Worm (Caenorhabditis elegans) whole organism, midembryonic: ENCODE measurements around the gene C06B3.6.

Experiments
- T22C8.4 ChIP-seq: fragments of 200-800 bp; sonication (Bioruptor generic); IDR thresholded peaks from 2 replicates; pipeline ENCODE4 v1.3.6; 2022; ENCODE audit warnings: missing genetic modification characterization, missing compliant biosample characterization
- cog-1 ChIP-seq: sonication (generic microtip); optimal IDR thresholded peaks from 2 replicates; lab custom pipeline; 2016; ENCODE audit warnings: missing genetic modification characterization, missing compliant biosample characterization
- flt-1 ChIP-seq: fragments of 200-800 bp; sonication (Bioruptor generic); IDR thresholded peaks from 2 replicates; pipeline ENCODE4 v1.3.6; 2022; ENCODE audit warnings: missing genetic modification characterization, missing compliant biosample characterization
- klf-2 ChIP-seq: fragments of 200-800 bp; sonication (Bioruptor generic); conservative IDR thresholded peaks from 2 replicates; pipeline ENCODE4 v1.3.6; 2022; ENCODE audit warnings: missing genetic modification reagents, missing genetic modification characterization, missing compliant biosample characterization
- med-1 ChIP-seq: sonication (generic microtip); optimal IDR thresholded peaks from 2 replicates; lab custom pipeline; 2017; ENCODE audit warnings: missing genetic modification characterization, mild to moderate bottlenecking, missing compliant biosample characterization, antibody characterized with exemption, missing genetic modification reagents; ENCODE audit not compliant: insufficient read depth
- ref-1 ChIP-seq: fragments of 200-800 bp; sonication (Bioruptor generic); conservative IDR thresholded peaks from 2 replicates; pipeline ENCODE4 v1.3.6; 2022; ENCODE audit warnings: missing genetic modification reagents, missing genetic modification characterization, missing compliant biosample characterization
- tab-1 ChIP-seq: fragments of 200-800 bp; sonication (Bioruptor generic); IDR thresholded peaks from 2 replicates; pipeline ENCODE4 v1.3.6; 2022; ENCODE audit warnings: missing genetic modification characterization, missing compliant biosample characterization
- ztf-23 ChIP-seq: fragments of 200-800 bp; sonication (Bioruptor generic); IDR thresholded peaks from 2 replicates; pipeline ENCODE4 v1.3.6; 2022; ENCODE audit warnings: missing genetic modification reagents, missing genetic modification characterization, missing compliant biosample characterization
- ztf-29 ChIP-seq: fragments of 200-800 bp; sonication (Bioruptor generic); IDR thresholded peaks from 2 replicates; pipeline ENCODE4 v1.3.6; 2022; ENCODE audit warnings: missing genetic modification reagents, missing genetic modification characterization, missing compliant biosample characterization

Gene C06B3.6

DNA sequence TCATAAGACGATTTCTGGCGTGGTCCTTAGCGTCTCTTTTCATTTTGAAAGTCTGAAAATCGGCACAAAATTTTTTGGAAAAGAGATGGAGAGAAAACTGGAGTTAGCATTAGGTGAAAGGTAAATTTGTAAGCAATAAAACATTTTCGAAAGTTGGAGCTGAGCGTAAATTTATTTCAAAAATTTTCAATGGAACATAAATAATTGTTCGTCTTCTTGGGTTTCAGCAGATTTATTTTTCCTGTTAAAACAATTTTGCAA is at the start of gene C06B3.6:
Gene C06B3.6 (minus strand): TSS at position 52 of the 261 bp plus-strand sequence.
- TF ChIP-seq flt-1 (no peak), cog-1 (no peak), klf-2 (GFP tag; lab: Robert Waterston, UW) (no peak)

DNA sequence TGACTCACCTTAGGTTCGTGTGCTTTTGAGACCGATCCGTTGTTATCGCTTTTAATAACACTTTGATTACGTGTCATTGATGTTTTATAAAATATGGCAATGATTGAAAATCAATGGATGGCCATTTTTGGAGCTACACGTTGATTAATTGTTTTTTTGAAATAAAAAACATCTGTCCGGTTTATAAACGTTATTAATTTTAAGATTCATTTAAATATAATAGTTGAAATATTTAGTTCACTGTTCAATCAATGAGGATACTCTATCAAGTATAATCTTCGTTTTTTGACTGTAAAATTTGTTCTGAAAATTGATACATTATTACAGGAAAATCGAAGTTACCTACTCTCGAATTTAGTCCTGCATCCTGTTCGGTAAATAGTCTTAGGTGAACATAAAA is 49.5 kb upstream of the C06B3.6 start, which contains the start of gene R10D12.10:
Gene R10D12.10 (minus strand): TSS at position 101 of the 400 bp plus-strand sequence.
- no peak for TF ChIP-seq med-1 (GFP tag; lab: Kevin White, UChicago)

DNA sequence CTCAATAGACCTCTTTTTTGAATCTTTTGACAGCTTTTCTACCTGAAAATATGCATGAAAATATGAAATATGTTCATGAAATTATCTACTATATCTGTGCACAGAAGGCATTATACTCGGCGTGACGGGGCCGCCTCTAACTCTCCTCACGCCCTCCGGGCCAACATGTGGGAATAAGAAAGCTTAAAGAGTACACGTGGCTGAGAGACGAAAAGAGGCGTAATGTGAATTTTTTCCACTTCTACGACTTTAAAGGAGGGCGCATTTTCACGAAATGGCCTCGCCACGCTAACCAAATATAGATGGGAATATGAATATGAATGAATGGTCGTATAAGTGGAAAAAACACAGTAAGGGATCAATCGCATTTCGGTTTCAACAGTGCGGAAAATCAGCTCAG is 48.9 kb upstream of the C06B3.6 start:
- TF ChIP-seq tab-1 (no peak), ztf-29 (GFP tag; lab: Robert Waterston, UW) (no peak), klf-2 (GFP tag; lab: Robert Waterston, UW) (no peak), T22C8.4 (GFP tag; lab: Robert Waterston, UW) (no peak), flt-1 (no peak), ref-1 (no peak), med-1 (GFP tag; lab: Kevin White, UChicago) (no peak), ztf-23 (GFP tag; lab: Robert Waterston, UW) (no peak), cog-1 (no peak)

DNA sequence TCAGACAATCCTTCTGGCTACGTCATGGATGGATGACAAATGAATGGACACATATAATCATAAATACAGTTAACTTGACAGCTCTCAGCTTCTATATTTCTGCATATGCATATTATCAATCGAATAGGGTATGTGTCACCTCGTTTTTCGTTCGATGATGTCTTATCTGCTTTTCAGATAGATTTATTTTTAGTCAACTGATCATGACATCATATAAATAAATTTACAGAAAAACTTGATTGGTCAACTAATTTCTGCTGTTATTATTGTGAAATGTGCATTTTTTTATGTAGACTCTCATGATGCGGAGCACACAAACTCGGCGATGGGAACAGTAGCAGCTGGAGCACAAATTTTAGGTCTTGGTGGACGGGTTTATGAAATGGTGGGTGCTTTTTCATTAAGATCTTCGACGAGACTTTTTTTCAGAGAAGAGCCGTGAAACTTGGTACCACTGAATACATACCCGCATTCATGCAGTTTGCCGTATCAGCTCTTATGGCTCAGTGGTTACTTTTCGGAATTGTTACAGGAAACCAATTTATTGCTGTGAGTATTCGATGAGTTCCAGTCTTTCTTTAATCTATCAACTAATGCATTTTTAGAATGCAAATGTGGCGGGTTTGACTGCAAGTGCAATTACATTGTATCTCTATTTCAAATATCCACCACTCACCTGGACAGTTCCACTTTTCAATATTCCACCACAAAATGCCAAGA is 46.8 kb upstream of the C06B3.6 start:
- TF ChIP-seq med-1 (GFP tag; lab: Kevin White, UChicago) (no peak), ztf-29 (GFP tag; lab: Robert Waterston, UW) (no peak), klf-2 (GFP tag; lab: Robert Waterston, UW) (no peak), ref-1 (no peak), cog-1 (no peak), tab-1 (no peak), flt-1 (no peak)

DNA sequence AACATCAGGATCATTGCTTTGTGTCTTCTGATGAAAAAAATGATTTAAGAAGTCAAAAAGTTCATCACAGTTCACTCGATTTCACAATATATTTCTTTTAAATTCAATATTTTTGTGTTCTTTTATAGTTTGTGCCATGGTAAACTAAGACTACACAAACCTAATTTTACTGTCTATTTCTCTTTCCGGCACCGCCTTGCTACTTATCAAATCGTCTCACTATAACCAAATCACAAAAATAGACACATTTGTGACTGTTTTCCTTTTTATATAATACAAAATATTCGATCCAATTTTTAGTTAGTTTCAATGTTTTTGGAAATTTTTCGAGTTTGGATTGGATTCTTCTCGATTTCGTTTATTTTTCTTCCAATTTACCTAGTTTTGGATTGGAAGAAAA is 45.3 kb upstream of the C06B3.6 start, which contains the start of gene swt-6:
Gene swt-6 (plus strand): TSS at position 301 of the 400 bp plus-strand sequence.
- TF ChIP-seq ref-1 = no peak
- TF ChIP-seq cog-1 = no peak
- no peak for TF ChIP-seq klf-2 (GFP tag; lab: Robert Waterston, UW)
- no peak for TF ChIP-seq med-1 (GFP tag; lab: Kevin White, UChicago)
- TF ChIP-seq tab-1 = no peak
- no peak for TF ChIP-seq ztf-29 (GFP tag; lab: Robert Waterston, UW)
- TF ChIP-seq flt-1 = no peak

DNA sequence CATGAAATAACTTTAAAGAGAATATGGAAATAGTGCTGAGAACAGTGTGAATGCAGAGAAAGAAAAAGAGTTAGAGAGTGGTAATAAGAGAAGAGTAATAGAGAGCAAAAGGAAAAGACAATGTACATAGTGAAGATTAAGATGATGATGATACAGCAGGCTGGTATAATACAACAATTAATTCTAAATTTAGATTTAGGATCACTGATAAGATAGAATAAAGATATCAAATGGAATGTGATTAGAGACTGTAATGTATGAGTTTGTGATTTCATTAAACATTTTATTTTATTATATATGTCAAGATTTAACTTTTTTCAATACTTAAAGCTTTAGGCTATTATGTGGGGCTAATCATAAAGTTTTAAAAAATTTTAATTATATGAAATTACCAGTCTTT is 44.4 kb upstream of the C06B3.6 start, which contains the start of gene R10D12.8:
Gene R10D12.8 (minus strand): TSS at position 101 of the 400 bp plus-strand sequence.
- no peak for TF ChIP-seq flt-1
- no peak for TF ChIP-seq med-1 (GFP tag; lab: Kevin White, UChicago)
- no peak for TF ChIP-seq ztf-23 (GFP tag; lab: Robert Waterston, UW)
- TF ChIP-seq klf-2 (GFP tag; lab: Robert Waterston, UW) = no peak
- TF ChIP-seq ztf-29 (GFP tag; lab: Robert Waterston, UW) = no peak
- no peak for TF ChIP-seq tab-1

DNA sequence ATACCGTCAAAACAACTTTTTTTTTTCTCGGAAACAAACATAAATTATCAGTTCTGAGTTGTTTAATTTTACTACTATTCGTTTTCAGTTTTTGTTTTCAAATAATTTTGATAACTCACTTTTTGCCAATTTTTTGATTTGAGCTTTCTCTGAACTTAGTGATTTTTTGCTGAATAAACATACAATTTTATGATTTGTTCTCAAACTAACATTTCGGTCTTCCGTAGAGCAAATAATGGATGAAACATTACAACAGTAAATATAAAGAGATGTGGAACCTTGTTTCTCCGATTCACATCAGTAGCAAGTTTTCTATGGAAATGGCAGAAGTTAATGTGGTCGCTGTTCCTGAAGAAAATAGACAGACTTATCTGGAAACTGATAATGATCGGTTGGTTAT is 41.0 kb upstream of the C06B3.6 start, which contains the start of gene R10D12.7:
Gene R10D12.7 (plus strand): TSS at position 301 of the 400 bp plus-strand sequence.
- TF ChIP-seq cog-1 (no peak), med-1 (GFP tag; lab: Kevin White, UChicago) (no peak), ref-1 (no peak), ztf-29 (GFP tag; lab: Robert Waterston, UW) (no peak), klf-2 (GFP tag; lab: Robert Waterston, UW) (no peak), ztf-23 (GFP tag; lab: Robert Waterston, UW) (no peak), tab-1 (no peak)

DNA sequence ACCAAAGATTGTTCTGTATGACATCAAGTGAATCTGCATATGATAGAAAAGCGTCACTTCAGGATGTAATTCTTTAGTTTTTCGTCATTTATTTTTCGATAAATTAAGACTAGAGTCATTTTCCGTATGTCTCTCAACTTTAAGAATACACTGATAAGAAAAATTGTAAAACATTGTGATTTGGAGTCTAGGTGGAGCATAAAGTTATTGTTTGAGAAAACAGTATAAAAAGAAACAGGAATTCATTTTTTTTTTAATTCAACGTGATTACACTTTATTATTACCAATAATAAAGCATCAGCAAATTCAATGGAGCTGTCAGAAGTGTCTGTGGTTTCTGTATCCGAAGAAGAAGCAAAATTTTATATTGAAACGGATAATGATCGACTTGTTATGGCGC is 40.2 kb upstream of the C06B3.6 start, which contains the start of gene R10D12.6:
Gene R10D12.6 (plus strand): TSS at position 301 of the 400 bp plus-strand sequence.
- TF ChIP-seq T22C8.4 (GFP tag; lab: Robert Waterston, UW) (no peak), med-1 (GFP tag; lab: Kevin White, UChicago) (no peak), flt-1 (no peak), ztf-23 (GFP tag; lab: Robert Waterston, UW) (no peak), ztf-29 (GFP tag; lab: Robert Waterston, UW) (no peak), klf-2 (GFP tag; lab: Robert Waterston, UW) (no peak), ref-1 (no peak)

DNA sequence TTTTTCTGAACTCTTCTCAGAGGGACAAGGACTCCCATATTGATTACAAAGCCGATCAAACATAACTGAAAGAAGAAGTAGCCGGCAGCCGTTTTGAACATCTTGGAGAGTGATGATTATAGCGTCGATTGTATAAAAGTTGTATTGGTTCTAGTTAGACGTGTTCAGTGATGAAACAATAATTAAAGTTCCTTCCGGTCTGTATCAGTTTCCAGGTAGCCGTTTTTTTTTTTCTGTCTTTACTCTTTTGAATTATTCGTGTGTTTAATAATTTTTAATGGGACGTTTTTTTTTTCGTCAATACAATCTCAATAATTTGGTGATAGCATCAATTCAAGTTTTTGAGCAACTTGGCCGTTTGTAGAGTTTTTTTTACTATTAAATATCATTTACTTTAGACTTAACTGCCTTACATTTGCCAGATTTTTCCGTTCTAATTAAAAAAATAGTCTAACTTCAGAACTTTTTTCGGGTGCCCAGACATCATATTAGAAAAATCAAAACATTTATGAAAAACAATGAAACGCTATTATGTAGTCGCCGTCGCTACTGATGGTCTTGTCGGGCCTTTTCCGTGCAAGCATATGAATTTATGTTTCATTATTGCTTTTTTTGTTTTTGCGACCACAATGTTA is 37.7 kb upstream of the C06B3.6 start, which contains the start of the genes srx-10 and clec-226:
Gene srx-10 (minus strand): TSS at position 101 of the 635 bp plus-strand sequence.
Gene clec-226 (plus strand): TSS at position 585 of the 635 bp plus-strand sequence.
- no peak for TF ChIP-seq cog-1
- TF ChIP-seq ref-1 = no peak
- TF ChIP-seq ztf-29 (GFP tag; lab: Robert Waterston, UW) = no peak
- no peak for TF ChIP-seq T22C8.4 (GFP tag; lab: Robert Waterston, UW)
- TF ChIP-seq med-1 (GFP tag; lab: Kevin White, UChicago) = no peak
- no peak for TF ChIP-seq tab-1
- no peak for TF ChIP-seq flt-1
- TF ChIP-seq ztf-23 (GFP tag; lab: Robert Waterston, UW) = no peak
- no peak for TF ChIP-seq klf-2 (GFP tag; lab: Robert Waterston, UW)

DNA sequence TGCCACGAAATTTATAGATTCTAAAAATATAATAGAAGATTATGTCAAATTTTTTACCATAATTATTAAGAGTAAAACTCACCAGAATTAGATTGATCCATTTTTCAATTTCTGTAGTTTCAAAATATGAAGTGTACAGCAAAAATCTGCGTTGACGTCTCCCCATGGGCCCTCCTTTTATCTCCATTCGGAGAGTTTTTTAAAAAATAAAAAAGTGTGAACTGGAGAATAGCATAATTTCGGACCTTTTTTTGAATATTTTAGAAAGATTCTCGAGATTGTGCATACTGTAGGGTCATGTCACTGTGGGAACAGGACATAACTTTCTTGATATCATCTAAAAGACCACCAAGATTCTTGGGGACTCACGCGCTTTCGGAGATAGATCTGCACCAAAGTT is 33.3 kb upstream of the C06B3.6 start, which contains the start of gene dpr-1:
Gene dpr-1 (minus strand): TSS at position 101 of the 400 bp plus-strand sequence.
- no peak for TF ChIP-seq ztf-23 (GFP tag; lab: Robert Waterston, UW)
- no peak for TF ChIP-seq ztf-29 (GFP tag; lab: Robert Waterston, UW)
- TF ChIP-seq cog-1 = no peak
- no peak for TF ChIP-seq T22C8.4 (GFP tag; lab: Robert Waterston, UW)
- no peak for TF ChIP-seq flt-1
- no peak for TF ChIP-seq klf-2 (GFP tag; lab: Robert Waterston, UW)
- no peak for TF ChIP-seq tab-1
- no peak for TF ChIP-seq med-1 (GFP tag; lab: Kevin White, UChicago)
- no peak for TF ChIP-seq ref-1
